Fruit fly (Drosophila melanogaster): Measurements from ENCODE around the gene CG9386.

CG9386 gene

DNA sequence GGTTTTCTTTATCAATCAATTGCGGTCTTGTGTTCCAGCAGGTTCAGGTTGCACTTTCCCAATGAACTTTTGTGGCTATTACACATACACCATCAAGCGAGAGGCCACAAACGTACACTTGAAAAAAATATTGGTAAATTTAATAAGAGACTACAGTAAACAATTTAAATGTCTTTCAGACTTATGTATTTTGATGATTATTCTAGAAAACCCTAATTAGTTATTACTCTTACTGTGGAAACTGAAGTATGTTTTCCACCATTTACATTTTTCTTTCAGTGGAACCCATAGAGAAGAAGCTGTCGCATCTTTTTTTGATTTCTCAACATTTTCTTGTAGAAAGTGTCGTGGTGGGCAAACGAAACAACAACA is 21.1 kb downstream of the CG9386 start (continued):
- TF ChIP-seq CG9876 (GFP tag; optimal IDR thresholded peaks at IDR 0.05) (peak; percentile 82), amos (GFP tag; IDR thresholded peaks at IDR 0.05; ENCODE audit: partially characterized antibody) (no peak), CG3847 (GFP tag; IDR thresholded peaks at IDR 0.05) (no peak; the same call in 1 of the 2 replicates), ase (GFP tag; IDR thresholded peaks at IDR 0.05) (peak; percentile 93), CG12071 (GFP tag; optimal IDR thresholded peaks at IDR 0.05) (peak; percentile 87), CG14050 (GFP tag; IDR thresholded peaks at IDR 0.05) (peak; percentile 84), CG10274 (GFP tag; optimal IDR thresholded peaks at IDR 0.05) (peak; percentile 61), wek (GFP tag; optimal IDR thresholded peaks at IDR 0.05) (peak; percentile 74), CG3163 (GFP tag; optimal IDR thresholded peaks at IDR 0.05) (peak; percentile 57), Dad (GFP tag; optimal IDR thresholded peaks at IDR 0.05) (peak; percentile 87), CG12299 (tag; optimal IDR thresholded peaks at IDR 0.05) (peak; percentile 92), Gug (GFP tag; IDR thresholded peaks at IDR 0.05) (peak; percentile 76), kni (GFP tag; optimal IDR thresholded peaks at IDR 0.05) (no peak), Ets97D (GFP tag; optimal IDR thresholded peaks at IDR 0.05) (peak; percentile 74), pho (GFP tag; optimal IDR thresholded peaks at IDR 0.05) (peak; percentile 83), tin (GFP tag; optimal IDR thresholded peaks at IDR 0.05) (peak; percentile 90), CG2129 (GFP tag; IDR thresholded peaks at IDR 0.05; ENCODE audit: partially characterized antibody) (no peak), CG1024 (GFP tag; IDR thresholded peaks at IDR 0.05) (peak; percentile 92), Dip2 (GFP tag; IDR thresholded peaks at IDR 0.05) (no peak; the same call in 1 of the 2 replicates), CG18011 (GFP tag; optimal IDR thresholded peaks at IDR 0.05) (peak; percentile 49), CG16779 (GFP tag; IDR thresholded peaks at IDR 0.05) (peak; percentile 60), CG2712 (tag; optimal IDR thresholded peaks at IDR 0.05) (peak; percentile 96), CG8944 (GFP tag; optimal IDR thresholded peaks at IDR 0.05) (peak; percentile 90), h (optimal IDR thresholded peaks at IDR 0.05) (no peak), chif (GFP tag; optimal IDR thresholded peaks at IDR 0.05) (peak; percentile 91 to 95), CG6683 (GFP tag; optimal IDR thresholded peaks at IDR 0.05) (peak; percentile 65), Max (GFP tag; optimal IDR thresholded peaks at IDR 0.05) (peak; percentile 86), br (optimal IDR thresholded peaks at IDR 0.05) (no peak), fd3F (GFP tag; optimal IDR thresholded peaks at IDR 0.05) (peak; percentile 83), ham (GFP tag; IDR thresholded peaks at IDR 0.05) (0 out of 2 replicates have a peak, but pooled peaks have one; percentile 21), sqz (GFP tag; optimal IDR thresholded peaks at IDR 0.05) (peak; percentile 86), ab (GFP tag; optimal IDR thresholded peaks at IDR 0.05) (peak; percentile 50), Xbp1 (GFP tag; optimal IDR thresholded peaks at IDR 0.05) (peak; percentile 95), Atf-2 (GFP tag; optimal IDR thresholded peaks at IDR 0.05) (peak; percentile 93), mam (GFP tag; optimal IDR thresholded peaks at IDR 0.05) (peak; percentile 87), chinmo (GFP tag; IDR thresholded peaks at IDR 0.05; ENCODE audit: partially characterized antibody) (no peak), Trl (optimal IDR thresholded peaks at IDR 0.05) (no peak), Trl (GFP tag; optimal IDR thresholded peaks at IDR 0.05) (peak; percentile 88), CG11247 (GFP tag; IDR thresholded peaks at IDR 0.05) (peak; percentile 81), zfh2 (GFP tag; optimal IDR thresholded peaks at IDR 0.05) (peak; percentile 70), CG9797 (GFP tag; optimal IDR thresholded peaks at IDR 0.05) (no peak), Sry-β (GFP tag; optimal IDR thresholded peaks at IDR 0.05) (peak; percentile 59)

Measured in whole organism, embryonic.